Worm (Caenorhabditis elegans): ENCODE data around the gene rgs-7.

DNA sequence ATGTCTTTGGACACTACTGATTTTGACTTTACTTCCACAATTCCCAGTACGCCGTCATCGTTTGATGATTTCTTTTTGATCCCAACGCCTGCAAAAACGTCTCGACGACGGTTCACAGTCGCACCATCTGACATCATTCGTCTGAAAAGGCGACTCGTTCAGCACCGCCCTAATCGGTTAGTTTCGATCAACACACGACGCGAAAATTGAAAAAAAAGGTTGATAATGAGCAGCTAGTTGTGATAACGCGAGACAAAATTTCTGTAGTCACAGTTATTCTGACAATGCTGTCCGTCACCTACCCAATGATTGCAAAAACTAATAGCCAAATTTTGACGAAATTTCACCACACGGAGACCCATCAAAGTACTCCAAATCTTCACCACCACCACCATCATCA lies 13.6 kb downstream of the rgs-7 start:
- TF ChIP-seq lsy-2 (tag; optimal IDR thresholded peaks at IDR 0.05), result no peak
- no peak for TF ChIP-seq alr-1 (tag; optimal IDR thresholded peaks at IDR 0.05)
- no peak for TF ChIP-seq nhr-6 (tag; optimal IDR thresholded peaks at IDR 0.05)
- no peak for TF ChIP-seq ama-1 (optimal IDR thresholded peaks at IDR 0.05)
- TF ChIP-seq egl-27 (tag; optimal IDR thresholded peaks at IDR 0.05), result no peak
- no peak for TF ChIP-seq F13H6.1 (tag; optimal IDR thresholded peaks at IDR 0.05)
- TF ChIP-seq sma-9 (GFP tag; optimal IDR thresholded peaks at IDR 0.05), result peak; percentile 31
- TF ChIP-seq sma-9 (tag; optimal IDR thresholded peaks at IDR 0.05), result no peak
- no peak for TF ChIP-seq unc-39 (tag; optimal IDR thresholded peaks at IDR 0.05)
